Worm (Caenorhabditis elegans) whole organism, late embryonic: Measurements from ENCODE around the gene zif-1.

Source experiments
- ceh-48 ChIP-seq: sonication (generic microtip); optimal IDR thresholded peaks from 2 replicates; lab custom pipeline; 2016; ENCODE audit warnings: missing genetic modification characterization, inconsistent platforms, missing compliant biosample characterization
- ceh-9 ChIP-seq: sonication (generic microtip); optimal IDR thresholded peaks from 2 replicates; lab custom pipeline; 2016; ENCODE audit warnings: mild to moderate bottlenecking, missing genetic modification characterization, inconsistent platforms, missing compliant biosample characterization
- elt-2 ChIP-seq: sonication (generic microtip); optimal IDR thresholded peaks from 2 replicates; lab custom pipeline; 2016; ENCODE audit warnings: missing genetic modification reagents, missing genetic modification characterization, missing compliant biosample characterization
- gmeb-2 ChIP-seq: sonication (generic microtip); optimal IDR thresholded peaks from 2 replicates; lab custom pipeline; 2016; ENCODE audit warnings: missing genetic modification characterization, inconsistent platforms, missing compliant biosample characterization
- syd-9 ChIP-seq: sonication (generic microtip); optimal IDR thresholded peaks from 2 replicates; lab custom pipeline; 2016; ENCODE audit warnings: mild to moderate bottlenecking, missing genetic modification characterization, moderate library complexity, missing compliant biosample characterization
- ttx-3 ChIP-seq: sonication (generic microtip); optimal IDR thresholded peaks from 2 replicates; lab custom pipeline; 2016; ENCODE audit warnings: missing genetic modification reagents, missing genetic modification characterization, missing compliant biosample characterization

ce11 chrIII:8988061-8988460, 14.5 kb upstream of the zif-1 start:
- TF ChIP-seq elt-2 (tag; lab: Kevin White, UChicago) (no peak), syd-9 (tag; lab: Kevin White, UChicago) (no peak), ceh-9 (no peak), ttx-3 (tag; lab: Kevin White, UChicago) (no peak), ceh-48 (tag; lab: Kevin White, UChicago) (no peak), gmeb-2 (tag; lab: Kevin White, UChicago) (no peak)
